Worm (Caenorhabditis elegans): ENCODE measurements around the gene clp-10.

The clp-10 gene

ce11 chrIII:64747-65625 lies 27.0 kb upstream of the clp-10 start:
- TF ChIP-seq zag-1 (tag; optimal IDR thresholded peaks at IDR 0.05) (no peak), nhr-84 (tag; optimal IDR thresholded peaks at IDR 0.05) (no peak), mab-9 (GFP tag; IDR thresholded peaks at IDR 0.05) (0 out of 2 replicates have a peak, but pooled peaks have one; percentile 5), pag-3 (tag; optimal IDR thresholded peaks at IDR 0.05; ENCODE audit: borderline replicate concordance, insufficient read depth) (no peak), nhr-12 (tag; optimal IDR thresholded peaks at IDR 0.05) (no peak), nhr-90 (tag; optimal IDR thresholded peaks at IDR 0.05; ENCODE audit: poor library complexity) (no peak), ceh-88 (GFP tag; IDR thresholded peaks at IDR 0.05) (0 out of 2 replicates have a peak, but pooled peaks have one; percentile 19), efl-1 (optimal IDR thresholded peaks at IDR 0.05) (no peak), efl-1 (GFP tag; optimal IDR thresholded peaks at IDR 0.05 in 1 of 2) (peak in 1 of 2 experiments; percentile 79)

DNA sequence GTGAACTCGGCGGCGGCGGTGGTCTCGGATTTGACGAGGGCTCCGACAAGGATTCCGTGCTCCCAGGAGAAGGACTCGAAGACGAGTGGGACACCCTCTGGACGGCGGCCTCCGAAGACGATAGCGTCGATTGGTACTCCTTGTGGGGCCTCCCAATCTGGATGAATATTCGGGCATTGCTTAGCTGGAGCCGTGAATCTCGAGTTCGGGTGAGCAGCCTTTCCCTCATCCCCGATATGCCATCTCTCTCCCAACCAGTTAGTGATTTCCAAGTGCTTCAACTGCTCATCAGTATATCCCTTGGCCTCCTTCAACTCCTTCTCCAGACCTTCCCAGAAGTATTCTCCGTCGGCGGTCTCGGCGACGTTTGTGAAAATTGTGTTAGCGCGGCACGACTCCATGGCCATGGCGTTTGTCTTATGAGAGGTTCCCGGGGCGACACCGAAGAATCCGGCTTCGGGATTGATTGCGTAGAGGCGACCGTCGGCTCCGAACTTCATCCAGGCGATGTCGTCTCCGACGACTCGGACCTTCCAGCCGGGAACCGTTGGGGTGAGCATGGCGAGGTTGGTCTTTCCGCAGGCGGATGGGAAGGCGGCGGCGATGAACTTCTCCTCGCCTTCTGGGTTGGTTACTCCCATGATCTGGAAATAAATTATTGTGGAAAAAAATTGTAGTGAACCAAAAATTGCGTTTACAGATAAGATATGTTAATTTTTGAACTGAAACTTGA lies 25.7 kb upstream of the clp-10 start:
- TF ChIP-seq lin-35 (GFP tag; optimal IDR thresholded peaks at IDR 0.05) (no peak), sox-4 (tag; optimal IDR thresholded peaks at IDR 0.05) (no peak), dsc-1 (tag; optimal IDR thresholded peaks at IDR 0.05) (no peak), fkh-10 (GFP tag; optimal IDR thresholded peaks at IDR 0.05) (no peak), hpl-2 (GFP tag; optimal IDR thresholded peaks at IDR 0.05) (no peak), ztf-4 (tag; optimal IDR thresholded peaks at IDR 0.05) (no peak), snpc-4 (tag; optimal IDR thresholded peaks at IDR 0.05) (no peak), nhr-47 (tag; optimal IDR thresholded peaks at IDR 0.05) (no peak), F16B12.6 (tag; optimal IDR thresholded peaks at IDR 0.05) (no peak), xbp-1 (tag; optimal IDR thresholded peaks at IDR 0.05) (no peak), irx-1 (tag; optimal IDR thresholded peaks at IDR 0.05) (no peak), fos-1 (tag; optimal IDR thresholded peaks at IDR 0.05) (no peak)

- TF ChIP-seq elt-3 (tag; optimal IDR thresholded peaks at IDR 0.05) (no peak), F16B12.6 (tag; optimal IDR thresholded peaks at IDR 0.05) (no peak), snpc-4 (tag; optimal IDR thresholded peaks at IDR 0.05) (no peak), lin-35 (GFP tag; optimal IDR thresholded peaks at IDR 0.05) (no peak), fkh-8 (tag; optimal IDR thresholded peaks at IDR 0.05) (no peak), nhr-12 (tag; optimal IDR thresholded peaks at IDR 0.05) (no peak), unc-98 (GFP tag; IDR thresholded peaks at IDR 0.05) (no peak), nhr-47 (tag; optimal IDR thresholded peaks at IDR 0.05) (no peak), nhr-11 (tag; optimal IDR thresholded peaks at IDR 0.05) (no peak), dsc-1 (tag; optimal IDR thresholded peaks at IDR 0.05) (no peak), egl-13 (tag; optimal IDR thresholded peaks at IDR 0.05) (no peak), ztf-4 (tag; optimal IDR thresholded peaks at IDR 0.05) (peak; percentile 27), sup-37 (GFP tag; optimal IDR thresholded peaks at IDR 0.05) (no peak), lsy-2 (tag; optimal IDR thresholded peaks at IDR 0.05) (peak in 1 of 2 experiments; percentile 9), vab-15 (tag; optimal IDR thresholded peaks at IDR 0.05) (no peak), efl-3 (GFP tag; optimal IDR thresholded peaks at IDR 0.05) (no peak), nhr-237 (tag; optimal IDR thresholded peaks at IDR 0.05) (no peak), ceh-90 (tag; optimal IDR thresholded peaks at IDR 0.05) (no peak), nhr-19 (GFP tag; conservative IDR thresholded peaks at IDR 0.05) (peak; percentile 44), rnt-1 (tag; optimal IDR thresholded peaks at IDR 0.05) (no peak), ceh-63 (GFP tag; optimal IDR thresholded peaks at IDR 0.05) (no peak), lir-3 (tag; optimal IDR thresholded peaks at IDR 0.05; ENCODE audit: poor library complexity) (no peak), C34B4.2 (tag; optimal IDR thresholded peaks at IDR 0.05) (no peak), C16A3.4 (tag; optimal IDR thresholded peaks at IDR 0.05) (peak; percentile 21), swsn-7 (tag; optimal IDR thresholded peaks at IDR 0.05) (peak; percentile 27), ceh-88 (GFP tag; IDR thresholded peaks at IDR 0.05) (peak; percentile 38; the same call in 1 of the 2 replicates), zag-1 (tag; optimal IDR thresholded peaks at IDR 0.05) (no peak), unc-130 (tag; optimal IDR thresholded peaks at IDR 0.05) (no peak), snu-23 (GFP tag; optimal IDR thresholded peaks at IDR 0.05) (peak; percentile 26), ceh-82 (tag; optimal IDR thresholded peaks at IDR 0.05) (peak in 1 of 3 experiments; percentile 13), aly-2 (tag; optimal IDR thresholded peaks at IDR 0.05) (peak; percentile 94), Y116A8C.19 (tag; optimal IDR thresholded peaks at IDR 0.05; ENCODE audit: borderline replicate concordance) (no peak), unc-86 (tag; optimal IDR thresholded peaks at IDR 0.05) (no peak)
Observed at ce11 chrIII:62383-62873, 24.4 kb upstream of the clp-10 start.

Measured in whole organism, L1 larva.